Fruit fly (Drosophila melanogaster) whole organism, embryonic: ENCODE measurements around the gene CG7275.

Experiments
- ATbp ChIP-seq: fragments of 200-800 bp; sonication (Bioruptor generic); optimal IDR thresholded peaks from 2 replicates; lab custom pipeline; 2017; ENCODE audit warnings: missing biosample characterization, mild to moderate bottlenecking, missing genetic modification characterization, missing genetic modification reagents
- B-H1 ChIP-seq: fragments of 200-800 bp; sonication (Bioruptor generic); IDR thresholded peaks from 3 replicates; pipeline ENCODE4 v1.3.6; 2022; ENCODE audit warnings: missing biosample characterization, missing genetic modification characterization
- Blimp-1 ChIP-seq: fragments of 200-800 bp; sonication (Bioruptor generic); optimal IDR thresholded peaks from 3 replicates; lab custom pipeline; 2018; ENCODE audit warnings: missing biosample characterization, missing genetic modification characterization, mild to moderate bottlenecking, moderate library complexity, missing genetic modification reagents
- CG11093 ChIP-seq: fragments of 200-800 bp; sonication (Bioruptor generic); IDR thresholded peaks from 3 replicates; pipeline ENCODE4 v1.3.6; 2022; ENCODE audit warnings: missing biosample characterization, missing genetic modification characterization
- CG11695 ChIP-seq: fragments of 200-800 bp; sonication (Bioruptor generic); IDR thresholded peaks from 3 replicates; pipeline ENCODE4 v1.3.6; 2022; ENCODE audit warnings: missing biosample characterization, missing genetic modification characterization
- CG11723 ChIP-seq: fragments of 200-800 bp; sonication (Bioruptor generic); optimal IDR thresholded peaks from 2 replicates; lab custom pipeline; 2017; ENCODE audit warnings: missing biosample characterization, mild to moderate bottlenecking, missing genetic modification characterization
- CG12744 ChIP-seq: fragments of 200-800 bp; sonication (Bioruptor generic); optimal IDR thresholded peaks from 2 replicates; lab custom pipeline; 2016; ENCODE audit warnings: missing biosample characterization, missing genetic modification characterization
- CG13296 ChIP-seq: fragments of 200-800 bp; sonication (Bioruptor generic); optimal IDR thresholded peaks from 3 replicates; lab custom pipeline; 2018; ENCODE audit warnings: missing biosample characterization, mild to moderate bottlenecking, missing genetic modification characterization
- CG15073 ChIP-seq: fragments of 200-800 bp; sonication (Bioruptor generic); optimal IDR thresholded peaks from 2 replicates; lab custom pipeline; 2016; ENCODE audit warnings: missing biosample characterization, missing genetic modification characterization
- CG15696 ChIP-seq: fragments of 200-800 bp; sonication (Bioruptor generic); optimal IDR thresholded peaks from 2 replicates; lab custom pipeline; 2019; ENCODE audit warnings: missing biosample characterization, mild to moderate bottlenecking, missing genetic modification characterization, moderate library complexity
- CG17568 ChIP-seq: fragments of 200-800 bp; sonication (Bioruptor generic); optimal IDR thresholded peaks from 2 replicates; lab custom pipeline; 2018; ENCODE audit warnings: missing biosample characterization, mild to moderate bottlenecking, missing genetic modification characterization, moderate library complexity
- CG17612 ChIP-seq: fragments of 200-800 bp; sonication (Bioruptor generic); IDR thresholded peaks from 2 replicates; pipeline ENCODE4 v1.3.6; 2022; ENCODE audit warnings: missing biosample characterization, missing genetic modification characterization
- CG17802 ChIP-seq: fragments of 200-800 bp; sonication (Bioruptor generic); optimal IDR thresholded peaks from 2 replicates; lab custom pipeline; 2018; ENCODE audit warnings: missing biosample characterization, mild to moderate bottlenecking, missing genetic modification characterization, moderate library complexity
- CG2712 ChIP-seq: fragments of 200-800 bp; optimal IDR thresholded peaks from 3 replicates; lab custom pipeline; 2019; ENCODE audit warnings: missing biosample characterization, mild to moderate bottlenecking, missing genetic modification characterization, moderate library complexity
- CG4854 ChIP-seq: fragments of 200-800 bp; sonication (Bioruptor generic); optimal IDR thresholded peaks from 2 replicates; lab custom pipeline; 2016; ENCODE audit warnings: missing biosample characterization, missing genetic modification characterization, inconsistent platforms
- CG7372 ChIP-seq: fragments of 200-800 bp; sonication (Bioruptor generic); IDR thresholded peaks from 2 replicates; pipeline ENCODE4 v1.3.6; 2022; ENCODE audit warnings: missing biosample characterization, missing genetic modification characterization
- CG8478 ChIP-seq: fragments of >200 bp; optimal IDR thresholded peaks from 2 replicates; lab custom pipeline; 2018
- CG9609 ChIP-seq: fragments of 200-800 bp; sonication (Bioruptor generic); optimal IDR thresholded peaks from 3 replicates; lab custom pipeline; 2016; ENCODE audit warnings: missing biosample characterization, missing genetic modification characterization
- Chrac-16 ChIP-seq: fragments of 200-800 bp; sonication (Bioruptor generic); optimal IDR thresholded peaks from 3 replicates; lab custom pipeline; 2016; ENCODE audit warnings: missing biosample characterization, missing genetic modification characterization
- E2f2 ChIP-seq: fragments of 200-800 bp; sonication (Bioruptor generic); IDR thresholded peaks from 2 replicates; pipeline ENCODE4 v1.3.6; 2022; ENCODE audit warnings: missing biosample characterization, missing genetic modification characterization
- Gsc ChIP-seq: fragments of 200-800 bp; sonication (Bioruptor generic); IDR thresholded peaks from 2 replicates; pipeline ENCODE4 v1.3.6; 2022; ENCODE audit warnings: missing biosample characterization, missing genetic modification characterization
- Jarid2 ChIP-seq: fragments of 200-800 bp; sonication (Bioruptor generic); optimal IDR thresholded peaks from 3 replicates; lab custom pipeline; 2017; ENCODE audit warnings: mild to moderate bottlenecking, missing biosample characterization, missing genetic modification reagents, missing genetic modification characterization
- Med ChIP-seq: fragments of 200-800 bp; sonication (Bioruptor generic); peaks from one replicate; lab custom pipeline; 2016; ENCODE audit warnings: missing biosample characterization, missing genetic modification characterization, mild to moderate bottlenecking, inconsistent platforms, moderate library complexity
- Meics ChIP-seq: fragments of 200-800 bp; sonication (Bioruptor generic); optimal IDR thresholded peaks from 2 replicates; lab custom pipeline; 2017; ENCODE audit warnings: missing biosample characterization, mild to moderate bottlenecking, missing genetic modification characterization
- NC2α ChIP-seq: fragments of 200-800 bp; sonication (Bioruptor generic); optimal IDR thresholded peaks from 2 replicates; lab custom pipeline; 2016; ENCODE audit warnings: missing biosample characterization, missing genetic modification characterization
- Poxn ChIP-seq: fragments of 200-800 bp; sonication (Bioruptor generic); IDR thresholded peaks from 2 replicates; pipeline ENCODE4 v1.3.6; 2022; ENCODE audit warnings: missing biosample characterization, missing genetic modification characterization
- TFAM ChIP-seq: fragments of 200-800 bp; sonication (Bioruptor generic); optimal IDR thresholded peaks from 2 replicates; lab custom pipeline; 2017; ENCODE audit warnings: missing biosample characterization, missing genetic modification characterization, inconsistent platforms
- Trl ChIP-seq, 3 experiments: fragments of >200 bp in 2 of 3; fragments of 200-800 bp in 1 of 3; sonication (Bioruptor generic) in 1 of 3; optimal IDR thresholded peaks; 2 replicates in 1 of 3; 3 replicates in 2 of 3; lab custom pipeline; 2016 to 2017; ENCODE audit warnings: missing biosample characterization in 1 of 3, missing genetic modification characterization in 1 of 3
- abd-A ChIP-seq: fragments of 200-800 bp; sonication (Bioruptor generic); optimal IDR thresholded peaks from 3 replicates; lab custom pipeline; 2019; ENCODE audit warnings: missing biosample characterization, mild to moderate bottlenecking, missing genetic modification characterization, moderate library complexity
- bab2 ChIP-seq: fragments of 200-800 bp; sonication (Bioruptor generic); optimal IDR thresholded peaks from 2 replicates; lab custom pipeline; 2016; ENCODE audit warnings: missing biosample characterization, missing genetic modification characterization
- cg ChIP-seq: fragments of 200-800 bp; sonication (Bioruptor generic); optimal IDR thresholded peaks from 3 replicates; lab custom pipeline; 2019; ENCODE audit warnings: missing biosample characterization, mild to moderate bottlenecking, missing genetic modification characterization, moderate library complexity
- chm ChIP-seq: fragments of 200-800 bp; sonication (Bioruptor generic); IDR thresholded peaks from 2 replicates; pipeline ENCODE4 v1.3.6; 2022; ENCODE audit warnings: missing biosample characterization, missing genetic modification characterization
- cwo ChIP-seq: fragments of 200-800 bp; sonication (Bioruptor generic); optimal IDR thresholded peaks from 3 replicates; lab custom pipeline; 2017; ENCODE audit warnings: missing biosample characterization, missing genetic modification characterization, mild to moderate bottlenecking, moderate library complexity, missing genetic modification reagents
- da ChIP-seq: fragments of 200-800 bp; sonication (Bioruptor generic); optimal IDR thresholded peaks from 2 replicates; lab custom pipeline; 2016; ENCODE audit warnings: missing biosample characterization, missing genetic modification characterization
- dan ChIP-seq: fragments of 200-800 bp; sonication (Bioruptor generic); IDR thresholded peaks from 2 replicates; pipeline ENCODE4 v1.3.6; 2022; ENCODE audit warnings: missing biosample characterization, missing genetic modification characterization
- disco-r ChIP-seq: fragments of 200-800 bp; sonication (Bioruptor generic); optimal IDR thresholded peaks from 2 replicates; lab custom pipeline; 2016; ENCODE audit warnings: missing biosample characterization, missing genetic modification characterization
- dm ChIP-seq: fragments of 200-800 bp; sonication (Bioruptor generic); optimal IDR thresholded peaks from 3 replicates; lab custom pipeline; 2016; ENCODE audit warnings: missing biosample characterization, missing genetic modification characterization
- dmrt11E ChIP-seq: fragments of 200-800 bp; sonication (Bioruptor generic); optimal IDR thresholded peaks from 3 replicates; lab custom pipeline; 2018; ENCODE audit warnings: missing biosample characterization, mild to moderate bottlenecking, missing genetic modification characterization, moderate library complexity
- dpn ChIP-seq, 2 experiments: fragments of 200-800 bp; sonication (Bioruptor generic); optimal IDR thresholded peaks; 3 replicates each; lab custom pipeline; 2016; ENCODE audit warnings: missing biosample characterization in 2 of 2, missing genetic modification characterization in 2 of 2
- gsb-n ChIP-seq: fragments of 200-800 bp; sonication (Bioruptor generic); optimal IDR thresholded peaks from 3 replicates; lab custom pipeline; 2018; ENCODE audit warnings: missing biosample characterization, mild to moderate bottlenecking, missing genetic modification characterization
- insv ChIP-seq, 2 experiments: fragments of 200-800 bp; sonication (Bioruptor generic); optimal IDR thresholded peaks; 3 replicates each; lab custom pipeline; 2016 to 2018; ENCODE audit warnings: missing biosample characterization in 2 of 2, missing genetic modification characterization in 2 of 2
- lola ChIP-seq, 3 experiments: fragments of >200 bp in 2 of 3; fragments of 200-800 bp in 1 of 3; sonication (Bioruptor generic) in 1 of 3; optimal IDR thresholded peaks; 2 replicates each; lab custom pipeline; 2017 to 2019; ENCODE audit warnings: missing biosample characterization in 3 of 3, missing genetic modification characterization in 3 of 3, mild to moderate bottlenecking in 1 of 3, moderate library complexity in 1 of 3
- nmo ChIP-seq: fragments of 200-800 bp; sonication (Bioruptor generic); optimal IDR thresholded peaks from 2 replicates; lab custom pipeline; 2018; ENCODE audit warnings: missing biosample characterization, mild to moderate bottlenecking, missing genetic modification characterization, moderate library complexity
- otp ChIP-seq: fragments of 200-800 bp; sonication (Bioruptor generic); IDR thresholded peaks from 3 replicates; pipeline ENCODE4, ENCODE4 v1.3.6; 2022; ENCODE audit warnings: missing biosample characterization, missing genetic modification characterization
- prd ChIP-seq, 3 experiments: fragments of >200 bp in 2 of 3; fragments of 200-800 bp in 1 of 3; sonication (Bioruptor generic) in 1 of 3; optimal IDR thresholded peaks in 2 of 3; IDR thresholded peaks in 1 of 3; 2 replicates in 2 of 3; 3 replicates in 1 of 3; pipeline versions ENCODE4 v1.3.6 to Lab custom; 2017 to 2022; ENCODE audit warnings: missing biosample characterization in 1 of 3, missing genetic modification characterization in 1 of 3
- sisA ChIP-seq: fragments of 200-800 bp; sonication (Bioruptor generic); IDR thresholded peaks from 2 replicates; pipeline ENCODE4 v1.3.6; 2022; ENCODE audit warnings: missing biosample characterization, missing genetic modification characterization
- tgo ChIP-seq: fragments of 200-800 bp; sonication (Bioruptor generic); IDR thresholded peaks from 3 replicates; pipeline ENCODE4 v1.3.6; 2022; ENCODE audit warnings: missing biosample characterization, missing genetic modification characterization
- ttk ChIP-seq: fragments of 200-800 bp; sonication (Bioruptor generic); IDR thresholded peaks from 2 replicates; pipeline ENCODE4 v2.1.2; 2022; ENCODE audit warnings: missing biosample characterization, missing genetic modification characterization
- usp ChIP-seq: fragments of >200 bp; optimal IDR thresholded peaks from 2 replicates; lab custom pipeline; 2017; ENCODE audit warnings: missing biosample characterization, missing genetic modification characterization
- zen ChIP-seq: fragments of 200-800 bp; sonication (Bioruptor generic); optimal IDR thresholded peaks from 3 replicates; lab custom pipeline; 2018; ENCODE audit warnings: missing biosample characterization, mild to moderate bottlenecking, missing genetic modification characterization, moderate library complexity

CG7275 gene

dm6 chr3L:15508233-15508632, 9.5 kb downstream of the CG7275 start, which contains the start of gene CG7841 (continued):
- TF ChIP-seq ATbp (GFP tag; lab: Kevin White, UChicago) (peak; percentile 96), CG11695 (GFP tag; lab: Robert Waterston, UW) (peak; percentile 98), ttk (GFP tag; lab: Robert Waterston, UW) (peak; percentile 94), Gsc (GFP tag; lab: Robert Waterston, UW) (no peak), B-H1 (peak; percentile 91; the same call in 2 of the 3 replicates), CG17612 (GFP tag; lab: Robert Waterston, UW) (peak; percentile 83; the same call in 1 of the 2 replicates), CG15073 (GFP tag; lab: Kevin White, UChicago) (peak; percentile 61), CG4854 (peak; percentile 97), disco-r (GFP tag; lab: Kevin White, UChicago) (peak; percentile 93), lola (GFP tag; optimal IDR thresholded peaks at IDR 0.05; lab: Kevin White, UChicago) (peak in 1 of 3 experiments; percentile 98), da (GFP tag; lab: Kevin White, UChicago) (peak; percentile 94), CG12744 (peak; percentile 97), otp (GFP tag; lab: Robert Waterston, UW) (peak; percentile 96), sisA (GFP tag; lab: Robert Waterston, UW) (no peak; the same call in 1 of the 2 replicates), abd-A (tag; lab: Kevin White, UChicago) (peak; percentile 95), zen (peak; percentile 91), dmrt11E (tag; lab: Kevin White, UChicago) (peak; percentile 99), dan (no peak), Blimp-1 (GFP tag; lab: Kevin White, UChicago) (peak; percentile 97), CG15696 (tag; lab: Kevin White, UChicago) (peak; percentile 98), NC2α (GFP tag; lab: Kevin White, UChicago) (peak; percentile 95), CG11723 (GFP tag; lab: Kevin White, UChicago) (peak; percentile 97), TFAM (peak; percentile 89), chm (GFP tag; lab: Robert Waterston, UW) (peak; percentile 98), nmo (GFP tag; lab: Kevin White, UChicago) (peak; percentile 98), CG7372 (GFP tag; lab: Robert Waterston, UW) (peak; percentile 95), Trl (optimal IDR thresholded peaks at IDR 0.05; lab: Kevin White, UChicago) (no peak), Trl (GFP tag; optimal IDR thresholded peaks at IDR 0.05; lab: Kevin White, UChicago) (peak; percentile 97), Meics (GFP tag; lab: Kevin White, UChicago) (peak; percentile 98), Chrac-16 (peak; percentile 96), dpn (GFP tag; optimal IDR thresholded peaks at IDR 0.05; lab: Kevin White, UChicago) (peak; percentile 96 to 97), CG17802 (peak; percentile 85), CG13296 (peak; percentile 99), insv (GFP tag; optimal IDR thresholded peaks at IDR 0.05; lab: Kevin White, UChicago) (peak; percentile 44 to 83), CG9609 (peak; percentile 96), bab2 (GFP tag; lab: Kevin White, UChicago) (peak; percentile 96), Poxn (GFP tag; lab: Robert Waterston, UW) (no peak), Med (GFP tag; lab: Kevin White, UChicago) (peak; percentile 100), Jarid2 (GFP tag; lab: Kevin White, UChicago) (peak; percentile 88), CG8478 (lab: Kevin White, UChicago) (no peak), CG17568 (GFP tag; lab: Kevin White, UChicago) (peak; percentile 98), prd (optimal IDR thresholded peaks at IDR 0.05; lab: Kevin White, UChicago) (no peak), prd (GFP tag; IDR thresholded peaks at IDR 0.05; lab: Robert Waterston, UW) (peak; percentile 94), gsb-n (peak; percentile 98), cwo (peak; percentile 99), tgo (peak; percentile 95), E2f2 (peak; percentile 91), CG2712 (tag; lab: Kevin White, UChicago) (peak; percentile 99), CG11093 (GFP tag; lab: Robert Waterston, UW) (peak; percentile 79; the same call in 2 of the 3 replicates), cg (GFP tag; lab: Kevin White, UChicago) (peak; percentile 21), usp (no peak), dm (peak; percentile 96)
